Worm (Caenorhabditis elegans): Measurements from ENCODE around the gene grl-30.

grl-30 gene

ce11 chrV:3585011-3585410 lies 28.9 kb downstream of the grl-30 start (continued):
- no peak for TF ChIP-seq egrh-3 (GFP tag; IDR thresholded peaks at IDR 0.05)
- TF ChIP-seq atf-7 (tag; optimal IDR thresholded peaks at IDR 0.05): peak; percentile 38
- no peak for TF ChIP-seq Y67H2A.10 (GFP tag; conservative IDR thresholded peaks at IDR 0.05)
- TF ChIP-seq snpc-3.4 (tag; optimal IDR thresholded peaks at IDR 0.05): peak; percentile 53
- peak; percentile 66 for TF ChIP-seq snpc-4 (GFP tag; optimal IDR thresholded peaks at IDR 0.05)
- TF ChIP-seq snpc-4 (tag; optimal IDR thresholded peaks at IDR 0.05): peak in 2 of 4 experiments; percentile 24 to 53
- TF ChIP-seq cebp-2 (GFP tag; IDR thresholded peaks at IDR 0.05): 0 out of 2 replicates have a peak, but pooled peaks have one; percentile 52
- no peak for TF ChIP-seq lag-1 (GFP tag; IDR thresholded peaks at IDR 0.05)
- no peak for TF ChIP-seq zfh-2 (GFP tag; conservative IDR thresholded peaks at IDR 0.05)
- no peak for TF ChIP-seq aptf-2 (GFP tag; conservative IDR thresholded peaks at IDR 0.05)
- TF ChIP-seq sptf-2 (GFP tag; optimal IDR thresholded peaks at IDR 0.05): no peak
- TF ChIP-seq F49E8.2 (tag; optimal IDR thresholded peaks at IDR 0.05; ENCODE audit: insufficient read depth): peak; percentile 77
- TF ChIP-seq T07F8.4 (tag; optimal IDR thresholded peaks at IDR 0.05): no peak
- TF ChIP-seq zim-3 (tag; optimal IDR thresholded peaks at IDR 0.05): no peak
- TF ChIP-seq Y56A3A.18 (GFP tag; IDR thresholded peaks at IDR 0.05): no peak
- TF ChIP-seq lin-26 (GFP tag; IDR thresholded peaks at IDR 0.05): no peak
- TF ChIP-seq Y53G8AR.9 (GFP tag; conservative IDR thresholded peaks at IDR 0.05): peak; percentile 77
- no peak for TF ChIP-seq fkh-3 (tag; optimal IDR thresholded peaks at IDR 0.05)
- no peak for TF ChIP-seq dpff-1 (tag; optimal IDR thresholded peaks at IDR 0.05)
- no peak for TF ChIP-seq F22D6.2 (tag; optimal IDR thresholded peaks at IDR 0.05)
- no peak for TF ChIP-seq K12H6.12 (tag; optimal IDR thresholded peaks at IDR 0.05)
- no peak for TF ChIP-seq let-526 (GFP tag; IDR thresholded peaks at IDR 0.05)
- peak; percentile 81 for TF ChIP-seq aptf-3 (GFP tag; IDR thresholded peaks at IDR 0.05)
- TF ChIP-seq B0019.2 (GFP tag; conservative IDR thresholded peaks at IDR 0.05): no peak
- peak; percentile 29; the same call in 1 of the 2 replicates for TF ChIP-seq mcd-1 (GFP tag; IDR thresholded peaks at IDR 0.05)
- TF ChIP-seq madf-3 (GFP tag; IDR thresholded peaks at IDR 0.05): no peak
- peak; percentile 51 for TF ChIP-seq athp-1 (tag; optimal IDR thresholded peaks at IDR 0.05)
- no peak for TF ChIP-seq C06A6.2 (GFP tag; conservative IDR thresholded peaks at IDR 0.05)
- TF ChIP-seq hrde-1 (tag; optimal IDR thresholded peaks at IDR 0.05; ENCODE audit: borderline replicate concordance): peak; percentile 96
- TF ChIP-seq nhr-179 (tag; optimal IDR thresholded peaks at IDR 0.05): no peak
- TF ChIP-seq attf-5 (GFP tag; optimal IDR thresholded peaks at IDR 0.05): no peak
- no peak for TF ChIP-seq Y53F4B.3 (GFP tag; IDR thresholded peaks at IDR 0.05)
- TF ChIP-seq ceh-91 (GFP tag; IDR thresholded peaks at IDR 0.05): no peak
- peak; percentile 5 for TF ChIP-seq ztf-18 (tag; optimal IDR thresholded peaks at IDR 0.05)
- TF ChIP-seq him-1 (tag; optimal IDR thresholded peaks at IDR 0.05): peak; percentile 73
- no peak for TF ChIP-seq unc-62 (GFP tag; optimal IDR thresholded peaks at IDR 0.05)
- no peak for TF ChIP-seq sea-2 (GFP tag; IDR thresholded peaks at IDR 0.05)
- TF ChIP-seq gei-17 (GFP tag; optimal IDR thresholded peaks at IDR 0.05): no peak
- TF ChIP-seq bed-2 (GFP tag; IDR thresholded peaks at IDR 0.05): no peak
- TF ChIP-seq nhr-80 (tag; optimal IDR thresholded peaks at IDR 0.05): no peak
- no peak for TF ChIP-seq hlh-12 (tag; optimal IDR thresholded peaks at IDR 0.05)
- TF ChIP-seq hlh-26 (GFP tag; conservative IDR thresholded peaks at IDR 0.05): no peak
- TF ChIP-seq die-1 (tag; optimal IDR thresholded peaks at IDR 0.05): no peak
- no peak for TF ChIP-seq lsy-27 (tag; optimal IDR thresholded peaks at IDR 0.05; ENCODE audit: borderline replicate concordance, insufficient read depth)
- TF ChIP-seq hmg-20 (GFP tag; IDR thresholded peaks at IDR 0.05): 0 out of 2 replicates have a peak, but pooled peaks have one; percentile 11
- TF ChIP-seq egl-18 (GFP tag; IDR thresholded peaks at IDR 0.05): no peak
- no peak for TF ChIP-seq nhr-90 (tag; optimal IDR thresholded peaks at IDR 0.05)
- no peak for TF ChIP-seq tbx-9 (tag; optimal IDR thresholded peaks at IDR 0.05; ENCODE audit: borderline replicate concordance)
- TF ChIP-seq ceh-58 (GFP tag; IDR thresholded peaks at IDR 0.05): no peak
- no peak for TF ChIP-seq mel-28 (tag; optimal IDR thresholded peaks at IDR 0.05; ENCODE audit: borderline replicate concordance)
